Fruit fly (Drosophila melanogaster): ENCODE results near the gene pic.

pic gene

dm6 chr3R:13010905-13011620, 41.0 kb upstream of the pic start, which contains the start of gene CG8031 (continued):
- TF ChIP-seq YL-1 (GFP tag; optimal IDR thresholded peaks at IDR 0.05): peak; percentile 46
- TF ChIP-seq sna (GFP tag; IDR thresholded peaks at IDR 0.05; ENCODE audit: partially characterized antibody): peak; percentile 55; the same call in 1 of the 2 replicates
- peak; percentile 16 for TF ChIP-seq Ets97D (GFP tag; optimal IDR thresholded peaks at IDR 0.05)

dm6 chr3R:13011621-13011963, 40.5 kb upstream of the pic start, which contains the start of gene CtBP:
CtBP (plus strand) TSS chr3R:13011649.
- peak; percentile 55 for TF ChIP-seq CG12659 (GFP tag; optimal IDR thresholded peaks at IDR 0.05)
- TF ChIP-seq Dek (tag; optimal IDR thresholded peaks at IDR 0.05): no peak
- no peak for TF ChIP-seq CG12942 (GFP tag; optimal IDR thresholded peaks at IDR 0.05)
- no peak for TF ChIP-seq trem (tag; optimal IDR thresholded peaks at IDR 0.05)
- no peak for TF ChIP-seq onecut (GFP tag; IDR thresholded peaks at IDR 0.05)
- TF ChIP-seq CG10462 (GFP tag; optimal IDR thresholded peaks at IDR 0.05): no peak
- TF ChIP-seq CG18619 (GFP tag; optimal IDR thresholded peaks at IDR 0.05): no peak
- TF ChIP-seq PHDP (tag; optimal IDR thresholded peaks at IDR 0.05): no peak
- peak; percentile 40; the same call in 1 of the 2 replicates for TF ChIP-seq Bgb (GFP tag; IDR thresholded peaks at IDR 0.05; ENCODE audit: partially characterized antibody)
- peak; percentile 80 for TF ChIP-seq Med (GFP tag)
- TF ChIP-seq sima (GFP tag; optimal IDR thresholded peaks at IDR 0.05): no peak
- no peak for TF ChIP-seq Awh (GFP tag; IDR thresholded peaks at IDR 0.05)
- peak; percentile 4 for TF ChIP-seq Elba2 (GFP tag; optimal IDR thresholded peaks at IDR 0.05)
- 0 out of 2 replicates have a peak, but pooled peaks have one; percentile 7 for TF ChIP-seq chm (GFP tag; IDR thresholded peaks at IDR 0.05)
- TF ChIP-seq CG8281 (tag; optimal IDR thresholded peaks at IDR 0.05): no peak
- TF ChIP-seq CG15696 (tag; optimal IDR thresholded peaks at IDR 0.05): no peak
- TF ChIP-seq fd102C (GFP tag; optimal IDR thresholded peaks at IDR 0.05): no peak
- TF ChIP-seq CG11696 (GFP tag; IDR thresholded peaks at IDR 0.05): no peak
- TF ChIP-seq Dref (GFP tag; IDR thresholded peaks at IDR 0.05): no peak
- TF ChIP-seq Bteb2 (GFP tag; optimal IDR thresholded peaks at IDR 0.05): no peak
- TF ChIP-seq CG42726 (GFP tag; IDR thresholded peaks at IDR 0.05; ENCODE audit: partially characterized antibody): no peak
- no peak for TF ChIP-seq CG9932 (GFP tag; IDR thresholded peaks at IDR 0.05)
- peak; percentile 63 for TF ChIP-seq nom (GFP tag; optimal IDR thresholded peaks at IDR 0.05)
- TF ChIP-seq nerfin-1 (tag; optimal IDR thresholded peaks at IDR 0.05): peak; percentile 62
- TF ChIP-seq Ptx1 (GFP tag; IDR thresholded peaks at IDR 0.05): no peak
- no peak for TF ChIP-seq Lpt (GFP tag; optimal IDR thresholded peaks at IDR 0.05)
- TF ChIP-seq tap (tag; optimal IDR thresholded peaks at IDR 0.05): no peak
- TF ChIP-seq HLHmδ (GFP tag; optimal IDR thresholded peaks at IDR 0.05): peak; percentile 47
- no peak for TF ChIP-seq Rfx (GFP tag; IDR thresholded peaks at IDR 0.05)
- TF ChIP-seq Lim3 (GFP tag; IDR thresholded peaks at IDR 0.05): no peak
- TF ChIP-seq grau (tag; optimal IDR thresholded peaks at IDR 0.05): no peak
- no peak for TF ChIP-seq CG17612 (GFP tag; IDR thresholded peaks at IDR 0.05)
- TF ChIP-seq gem (tag; optimal IDR thresholded peaks at IDR 0.05): no peak
- TF ChIP-seq gfzf (GFP tag; optimal IDR thresholded peaks at IDR 0.05): no peak
- TF ChIP-seq CG7786 (GFP tag; optimal IDR thresholded peaks at IDR 0.05): no peak
- TF ChIP-seq cas (GFP tag; IDR thresholded peaks at IDR 0.05): no peak
- TF ChIP-seq Adf1 (GFP tag; IDR thresholded peaks at IDR 0.05): peak; percentile 23; the same call in 1 of the 2 replicates
- TF ChIP-seq row (GFP tag; IDR thresholded peaks at IDR 0.05): no peak
- TF ChIP-seq zf30C (GFP tag; optimal IDR thresholded peaks at IDR 0.05): peak; percentile 24
- peak; percentile 60; the same call in 1 of the 3 replicates for TF ChIP-seq CG34422 (GFP tag; IDR thresholded peaks at IDR 0.05)
- no peak for TF ChIP-seq croc (GFP tag; conservative IDR thresholded peaks at IDR 0.05)
- no peak for TF ChIP-seq ttk (GFP tag; IDR thresholded peaks at IDR 0.05)
- TF ChIP-seq Ada2b (GFP tag; IDR thresholded peaks at IDR 0.05): no peak
- TF ChIP-seq Opbp (GFP tag; IDR thresholded peaks at IDR 0.05; ENCODE audit: partially characterized antibody): no peak
- TF ChIP-seq phol (tag; optimal IDR thresholded peaks at IDR 0.05): peak; percentile 96
- TF ChIP-seq CG14050 (GFP tag; IDR thresholded peaks at IDR 0.05): no peak

Data from whole organism, embryonic.